Fruit fly (Drosophila melanogaster) whole organism, embryonic: ENCODE measurements around the gene CG2256.
A peak's percentile ranks its signal among the peaks of the same experiment; 100 is the strongest.

Experiments used
- CG10431 ChIP-seq: fragments of 200-800 bp; sonication (Bioruptor generic); optimal IDR thresholded peaks from 3 replicates; lab custom pipeline; 2018; ENCODE audit warnings: missing biosample characterization, mild to moderate bottlenecking, missing genetic modification characterization
- CG11247 ChIP-seq: fragments of 200-800 bp; sonication (Bioruptor generic); IDR thresholded peaks from 2 replicates; pipeline ENCODE4 v1.3.6; 2022; ENCODE audit warnings: missing biosample characterization, missing genetic modification characterization
- CG11723 ChIP-seq: fragments of 200-800 bp; sonication (Bioruptor generic); optimal IDR thresholded peaks from 2 replicates; lab custom pipeline; 2017; ENCODE audit warnings: missing biosample characterization, mild to moderate bottlenecking, missing genetic modification characterization
- CG12659 ChIP-seq: fragments of 200-800 bp; sonication (Bioruptor generic); optimal IDR thresholded peaks from 3 replicates; lab custom pipeline; 2017; ENCODE audit warnings: mild to moderate bottlenecking, missing biosample characterization, missing genetic modification reagents, missing genetic modification characterization
- CG14667 ChIP-seq: fragments of 200-800 bp; sonication (Bioruptor generic); IDR thresholded peaks from 2 replicates; pipeline ENCODE4 v1.3.6; 2022; ENCODE audit warnings: missing biosample characterization, missing genetic modification characterization
- CG15269 ChIP-seq: fragments of 200-800 bp; sonication (Bioruptor generic); optimal IDR thresholded peaks from 2 replicates; lab custom pipeline; 2018; ENCODE audit warnings: missing biosample characterization, mild to moderate bottlenecking, missing genetic modification characterization, moderate library complexity
- CG17328 ChIP-seq: fragments of 200-800 bp; sonication (Bioruptor generic); IDR thresholded peaks from 2 replicates; pipeline ENCODE4 v1.3.6; 2022; ENCODE audit warnings: missing biosample characterization, missing genetic modification characterization
- CG17568 ChIP-seq: fragments of 200-800 bp; sonication (Bioruptor generic); optimal IDR thresholded peaks from 2 replicates; lab custom pipeline; 2018; ENCODE audit warnings: missing biosample characterization, mild to moderate bottlenecking, missing genetic modification characterization, moderate library complexity
- CG3726 ChIP-seq: fragments of 200-800 bp; sonication (Bioruptor generic); IDR thresholded peaks from 3 replicates; pipeline ENCODE4, ENCODE4 v1.3.6; 2022; ENCODE audit warnings: missing biosample characterization, missing genetic modification characterization
- CG3847 ChIP-seq: fragments of 200-800 bp; sonication (Bioruptor generic); IDR thresholded peaks from 2 replicates; pipeline ENCODE4 v1.3.6; 2022; ENCODE audit warnings: missing biosample characterization, missing genetic modification characterization
- CG4404 ChIP-seq: fragments of 200-800 bp; sonication (Bioruptor generic); IDR thresholded peaks from 2 replicates; pipeline ENCODE4 v1.3.6; 2022; ENCODE audit warnings: missing biosample characterization, missing genetic modification characterization
- CG6272 ChIP-seq: fragments of 200-800 bp; sonication (Bioruptor generic); IDR thresholded peaks from 2 replicates; pipeline ENCODE4 v1.3.6; 2022; ENCODE audit warnings: missing biosample characterization, missing genetic modification characterization
- CG7271 ChIP-seq: fragments of 200-800 bp; sonication (Bioruptor generic); optimal IDR thresholded peaks from 2 replicates; lab custom pipeline; 2018; ENCODE audit warnings: missing biosample characterization, mild to moderate bottlenecking, missing genetic modification characterization, moderate library complexity
- CG7372 ChIP-seq: fragments of 200-800 bp; sonication (Bioruptor generic); IDR thresholded peaks from 2 replicates; pipeline ENCODE4 v1.3.6; 2022; ENCODE audit warnings: missing biosample characterization, missing genetic modification characterization
- CG7745 ChIP-seq: fragments of 200-800 bp; sonication (Bioruptor generic); optimal IDR thresholded peaks from 2 replicates; lab custom pipeline; 2018; ENCODE audit warnings: missing biosample characterization, mild to moderate bottlenecking, missing genetic modification characterization, moderate library complexity
- CG7839 ChIP-seq: fragments of 200-800 bp; sonication (Bioruptor generic); optimal IDR thresholded peaks from 3 replicates; lab custom pipeline; 2018; ENCODE audit warnings: missing biosample characterization, mild to moderate bottlenecking, missing genetic modification characterization, moderate library complexity
- CG8281 ChIP-seq: fragments of 200-800 bp; sonication (Bioruptor generic); optimal IDR thresholded peaks from 2 replicates; lab custom pipeline; 2018; ENCODE audit warnings: missing biosample characterization, mild to moderate bottlenecking, missing genetic modification characterization, moderate library complexity
- CG8388 ChIP-seq: fragments of 200-800 bp; sonication (Bioruptor generic); optimal IDR thresholded peaks from 2 replicates; lab custom pipeline; 2019; ENCODE audit warnings: missing biosample characterization, mild to moderate bottlenecking, missing genetic modification characterization, moderate library complexity
- CG9876 ChIP-seq: fragments of 200-800 bp; sonication (Bioruptor generic); optimal IDR thresholded peaks from 2 replicates; lab custom pipeline; 2016; ENCODE audit warnings: missing biosample characterization, missing genetic modification characterization
- CrebB ChIP-seq: fragments of 200-800 bp; sonication (Bioruptor generic); optimal IDR thresholded peaks from 3 replicates; lab custom pipeline; 2018; ENCODE audit warnings: missing biosample characterization, mild to moderate bottlenecking, missing genetic modification characterization
- Dbx ChIP-seq: fragments of 200-800 bp; sonication (Bioruptor generic); IDR thresholded peaks from 3 replicates; pipeline ENCODE4 v1.3.6; 2022; ENCODE audit warnings: missing biosample characterization, missing genetic modification characterization
- Dfd ChIP-seq, 2 experiments: fragments of >200 bp; optimal IDR thresholded peaks; 2 replicates each; lab custom pipeline; 2017; ENCODE audit warnings: missing biosample characterization in 2 of 2, missing genetic modification characterization in 2 of 2
- E2f2 ChIP-seq: fragments of 200-800 bp; sonication (Bioruptor generic); IDR thresholded peaks from 2 replicates; pipeline ENCODE4 v1.3.6; 2022; ENCODE audit warnings: missing biosample characterization, missing genetic modification characterization
- ERR ChIP-seq: fragments of 200-800 bp; sonication (Bioruptor generic); optimal IDR thresholded peaks from 2 replicates; lab custom pipeline; 2016; ENCODE audit warnings: missing biosample characterization, missing genetic modification characterization
- Hsf ChIP-seq: fragments of 200-800 bp; sonication (Bioruptor generic); optimal IDR thresholded peaks from 3 replicates; lab custom pipeline; 2016; ENCODE audit warnings: missing biosample characterization, missing genetic modification characterization
- NC2β ChIP-seq: fragments of 200-800 bp; sonication (Bioruptor generic); optimal IDR thresholded peaks from 2 replicates; lab custom pipeline; 2016; ENCODE audit warnings: missing biosample characterization, missing genetic modification characterization
- NFAT ChIP-seq: fragments of 200-800 bp; sonication (Bioruptor generic); IDR thresholded peaks from 2 replicates; pipeline ENCODE4 v1.3.6; 2022; ENCODE audit warnings: missing biosample characterization, missing genetic modification characterization
- Ptx1 ChIP-seq: fragments of 200-800 bp; sonication (Bioruptor generic); IDR thresholded peaks from 2 replicates; pipeline ENCODE4 v1.3.6; 2022; ENCODE audit warnings: missing biosample characterization, missing genetic modification characterization
- Six4 ChIP-seq: fragments of 200-800 bp; sonication (Bioruptor generic); optimal IDR thresholded peaks from 2 replicates; lab custom pipeline; 2016; ENCODE audit warnings: missing biosample characterization, missing genetic modification characterization
- Sry-δ ChIP-seq: fragments of 200-800 bp; sonication (Bioruptor generic); optimal IDR thresholded peaks from 2 replicates; lab custom pipeline; 2016; ENCODE audit warnings: missing biosample characterization, missing genetic modification characterization
- Usf ChIP-seq: fragments of 200-800 bp; sonication (Bioruptor generic); optimal IDR thresholded peaks from 2 replicates; lab custom pipeline; 2017; ENCODE audit warnings: missing genotype, missing biosample characterization, missing genetic modification characterization
- ab ChIP-seq: fragments of 200-800 bp; sonication (Bioruptor generic); optimal IDR thresholded peaks from 2 replicates; lab custom pipeline; 2016; ENCODE audit warnings: missing biosample characterization, missing genetic modification characterization
- crol ChIP-seq: fragments of 200-800 bp; sonication (Bioruptor generic); IDR thresholded peaks from 2 replicates; pipeline ENCODE4 v1.3.6; 2022; ENCODE audit warnings: missing biosample characterization, missing genetic modification characterization
- danr ChIP-seq: fragments of 200-800 bp; sonication (Bioruptor generic); IDR thresholded peaks from 2 replicates; pipeline ENCODE4 v1.3.6; 2022; ENCODE audit warnings: missing biosample characterization, missing genetic modification characterization
- dmrt11E ChIP-seq: fragments of 200-800 bp; sonication (Bioruptor generic); optimal IDR thresholded peaks from 3 replicates; lab custom pipeline; 2018; ENCODE audit warnings: missing biosample characterization, mild to moderate bottlenecking, missing genetic modification characterization, moderate library complexity
- eve ChIP-seq, 2 experiments: fragments of >200 bp; optimal IDR thresholded peaks; 2 replicates each; lab custom pipeline; 2017; ENCODE audit warnings: missing biosample characterization in 2 of 2, missing genetic modification characterization in 2 of 2
- ftz-f1 ChIP-seq: fragments of 200-800 bp; sonication (Bioruptor generic); optimal IDR thresholded peaks from 2 replicates; lab custom pipeline; 2016; ENCODE audit warnings: missing biosample characterization, missing genetic modification characterization
- gro ChIP-seq: fragments of 200-800 bp; sonication (Bioruptor generic); optimal IDR thresholded peaks from 2 replicates; lab custom pipeline; 2016; ENCODE audit warnings: missing biosample characterization, missing genetic modification characterization
- ham ChIP-seq: fragments of 200-800 bp; sonication (Bioruptor generic); IDR thresholded peaks from 2 replicates; pipeline ENCODE4 v1.3.6; 2022; ENCODE audit warnings: missing biosample characterization, missing genetic modification characterization
- mam ChIP-seq: fragments of 200-800 bp; sonication (Bioruptor generic); optimal IDR thresholded peaks from 3 replicates; lab custom pipeline; 2016; ENCODE audit warnings: missing biosample characterization, missing genetic modification characterization
- oc ChIP-seq: fragments of 200-800 bp; sonication (Bioruptor generic); optimal IDR thresholded peaks from 2 replicates; lab custom pipeline; 2018; ENCODE audit warnings: missing biosample characterization, mild to moderate bottlenecking, missing genetic modification characterization, moderate library complexity
- pita ChIP-seq: fragments of 200-800 bp; sonication (Bioruptor generic); optimal IDR thresholded peaks from 2 replicates; lab custom pipeline; 2017; ENCODE audit warnings: missing biosample characterization, mild to moderate bottlenecking, missing genetic modification characterization
- pnt ChIP-seq: fragments of 200-800 bp; sonication (Bioruptor generic); optimal IDR thresholded peaks from 3 replicates; lab custom pipeline; 2016; ENCODE audit warnings: missing biosample characterization, missing genetic modification characterization
- pum ChIP-seq: fragments of 200-800 bp; sonication (Bioruptor generic); optimal IDR thresholded peaks from 2 replicates; lab custom pipeline; 2016; ENCODE audit warnings: missing biosample characterization, missing genetic modification characterization
- rib ChIP-seq: fragments of 200-800 bp; sonication (Bioruptor generic); IDR thresholded peaks from 2 replicates; pipeline ENCODE4 v1.3.6; 2022; ENCODE audit warnings: missing biosample characterization, missing genetic modification characterization
- sim ChIP-seq: fragments of 200-800 bp; sonication (Bioruptor generic); IDR thresholded peaks from 2 replicates; pipeline ENCODE4 v1.3.6; 2022; ENCODE audit warnings: missing biosample characterization, missing genetic modification characterization
- sna ChIP-seq: fragments of 200-800 bp; sonication (Bioruptor generic); IDR thresholded peaks from 2 replicates; pipeline ENCODE4 v1.3.6; 2022; ENCODE audit warnings: missing biosample characterization, missing genetic modification characterization; ENCODE audit not compliant: partially characterized antibody
- trh ChIP-seq: fragments of 200-800 bp; sonication (Bioruptor generic); optimal IDR thresholded peaks from 2 replicates; lab custom pipeline; 2016; ENCODE audit warnings: missing biosample characterization, missing genetic modification characterization
- tx ChIP-seq: fragments of 200-800 bp; sonication (Bioruptor generic); optimal IDR thresholded peaks from 2 replicates; lab custom pipeline; 2016; ENCODE audit warnings: missing biosample characterization, missing genetic modification characterization
- unpg ChIP-seq: fragments of 200-800 bp; sonication (Bioruptor generic); optimal IDR thresholded peaks from 3 replicates; lab custom pipeline; 2018; ENCODE audit warnings: missing biosample characterization, mild to moderate bottlenecking, missing genetic modification characterization, moderate library complexity
- zen ChIP-seq: fragments of 200-800 bp; sonication (Bioruptor generic); optimal IDR thresholded peaks from 3 replicates; lab custom pipeline; 2018; ENCODE audit warnings: missing biosample characterization, mild to moderate bottlenecking, missing genetic modification characterization, moderate library complexity

CG2256 gene

DNA sequence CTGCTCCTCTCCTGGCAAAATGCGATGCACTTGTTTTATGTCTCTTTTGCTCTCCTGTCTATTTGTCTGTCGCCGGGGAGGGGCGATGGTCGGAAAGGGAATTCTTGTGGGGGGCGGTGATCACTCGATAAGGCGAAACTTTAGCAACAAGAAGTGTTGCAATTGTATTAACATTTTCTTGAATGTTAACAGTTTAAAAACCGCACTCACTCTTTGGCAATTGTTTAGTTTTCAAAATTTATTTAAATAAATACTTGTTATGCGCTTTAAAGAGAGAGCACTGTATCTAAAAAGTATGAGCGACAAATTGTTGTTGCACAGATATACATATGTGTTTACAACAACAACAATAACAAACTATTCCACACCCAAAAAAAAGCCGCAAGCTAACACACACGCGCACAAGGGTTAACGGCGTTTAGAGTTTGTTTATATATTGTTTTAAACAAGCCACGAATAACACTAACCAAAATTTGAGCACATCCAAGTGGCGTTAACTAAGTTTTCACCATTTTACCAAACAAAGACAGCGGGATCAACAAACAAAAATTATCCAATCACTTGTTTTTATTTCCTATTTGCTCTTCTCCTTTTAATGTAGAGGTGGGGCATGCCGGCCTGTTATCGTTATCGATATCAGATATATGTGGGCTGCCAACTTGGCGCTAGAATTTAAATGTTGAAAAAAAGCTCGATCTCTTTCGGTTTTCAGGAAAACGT, 14.6 kb upstream of the CG2256 start, which contains the start of gene CG2258 (continued):
- TF ChIP-seq NC2β (GFP tag; lab: Kevin White, UChicago) = peak; percentile 39
- peak; percentile 85 for TF ChIP-seq Hsf (GFP tag; lab: Kevin White, UChicago)
- peak; percentile 85 for TF ChIP-seq E2f2 (GFP tag; lab: Robert Waterston, UW)
- TF ChIP-seq mam (GFP tag; lab: Kevin White, UChicago) = peak; percentile 17
- TF ChIP-seq CG4404 (GFP tag; lab: Robert Waterston, UW) = peak; percentile 61
- peak; percentile 86 for TF ChIP-seq CG17328
- peak; percentile 67 for TF ChIP-seq CG6272 (GFP tag; lab: Robert Waterston, UW)
- TF ChIP-seq CG7839 (tag; lab: Kevin White, UChicago) = peak; percentile 92
- no peak for TF ChIP-seq CG7271 (tag; lab: Kevin White, UChicago)
- no peak for TF ChIP-seq Dfd (GFP tag; optimal IDR thresholded peaks at IDR 0.05; lab: Kevin White, UChicago)
- peak; percentile 62 for TF ChIP-seq tx (GFP tag; lab: Kevin White, UChicago)
- TF ChIP-seq gro (GFP tag; lab: Kevin White, UChicago) = no peak
- peak; percentile 37; the same call in 1 of the 2 replicates for TF ChIP-seq sim (GFP tag; lab: Robert Waterston, UW)
- peak; percentile 70 for TF ChIP-seq CG17568 (GFP tag; lab: Kevin White, UChicago)
- peak; percentile 73 for TF ChIP-seq Six4 (GFP tag; lab: Kevin White, UChicago)
- TF ChIP-seq pum = no peak
- TF ChIP-seq CG10431 (GFP tag; lab: Kevin White, UChicago) = peak; percentile 75
- peak; percentile 92 for TF ChIP-seq unpg (GFP tag; lab: Kevin White, UChicago)
- TF ChIP-seq Ptx1 (GFP tag; lab: Robert Waterston, UW) = peak; percentile 91
- TF ChIP-seq zen (tag; lab: Kevin White, UChicago) = peak; percentile 39
- peak; percentile 62; the same call in 1 of the 3 replicates for TF ChIP-seq Dbx (GFP tag; lab: Robert Waterston, UW)
- TF ChIP-seq CG3726 = peak; percentile 82
- TF ChIP-seq CG11723 (GFP tag; lab: Kevin White, UChicago) = peak; percentile 68
- TF ChIP-seq sna (GFP tag; lab: Robert Waterston, UW) = no peak
- TF ChIP-seq Usf = peak; percentile 37
- no peak for TF ChIP-seq pita
- TF ChIP-seq CG3847 (GFP tag; lab: Robert Waterston, UW) = peak; percentile 83
- peak; percentile 83 for TF ChIP-seq danr (GFP tag; lab: Robert Waterston, UW)
- peak; percentile 92 for TF ChIP-seq oc (tag; lab: Kevin White, UChicago)
- TF ChIP-seq pnt (GFP tag; lab: Kevin White, UChicago) = no peak
- no peak for TF ChIP-seq ERR
- TF ChIP-seq CG7372 (GFP tag; lab: Robert Waterston, UW) = peak; percentile 74
- no peak for TF ChIP-seq eve (GFP tag; optimal IDR thresholded peaks at IDR 0.05; lab: Kevin White, UChicago)
- TF ChIP-seq CG8388 = peak; percentile 87
- TF ChIP-seq CrebB (tag; lab: Kevin White, UChicago) = peak; percentile 74
- TF ChIP-seq CG11247 (GFP tag; lab: Robert Waterston, UW) = peak; percentile 84
- TF ChIP-seq rib (GFP tag; lab: Robert Waterston, UW) = peak; percentile 55; the same call in 1 of the 2 replicates
- TF ChIP-seq dmrt11E = peak; percentile 50
- no peak for TF ChIP-seq CG7745 (tag; lab: Kevin White, UChicago)
- peak; percentile 38 for TF ChIP-seq CG9876 (GFP tag; lab: Kevin White, UChicago)
- peak; percentile 43; the same call in 1 of the 2 replicates for TF ChIP-seq ham (GFP tag; lab: Robert Waterston, UW)
- peak; percentile 91 for TF ChIP-seq CG15269 (tag; lab: Kevin White, UChicago)
- peak; percentile 9 for TF ChIP-seq trh (GFP tag; lab: Kevin White, UChicago)
- TF ChIP-seq crol (GFP tag; lab: Robert Waterston, UW) = peak; percentile 53
- TF ChIP-seq NFAT (GFP tag; lab: Robert Waterston, UW) = peak; percentile 75
- TF ChIP-seq CG8281 (tag; lab: Kevin White, UChicago) = peak; percentile 30
- peak; percentile 12 for TF ChIP-seq ab (GFP tag; lab: Kevin White, UChicago)
- peak; percentile 85 for TF ChIP-seq CG14667 (GFP tag; lab: Robert Waterston, UW)
- TF ChIP-seq Sry-δ (GFP tag; lab: Kevin White, UChicago) = peak; percentile 82
- peak; percentile 85 for TF ChIP-seq CG12659 (GFP tag; lab: Kevin White, UChicago)
- no peak for TF ChIP-seq ftz-f1
